Worm (Caenorhabditis elegans) whole organism, young adult: Measurements from ENCODE around the gene rnp-7.

Source experiments
- F49E8.2 ChIP-seq: sonication (generic microtip); optimal IDR thresholded peaks from 3 replicates; lab custom pipeline; 2017; ENCODE audit warnings: missing genetic modification characterization, mild to moderate bottlenecking, missing compliant biosample characterization, antibody characterized with exemption, moderate library complexity; ENCODE audit not compliant: insufficient read depth
- ama-1 ChIP-seq, 3 experiments: fragments of 150-350 bp in 1 of 3; sonication (generic microtip) in 2 of 3; optimal IDR thresholded peaks; 2 replicates each; lab custom pipeline; 2014 to 2018; ENCODE audit warnings: missing biosample characterization in 2 of 3, missing genetic modification characterization in 2 of 3, missing genetic modification reagents in 2 of 3
- efl-1 ChIP-seq: fragments of 150-350 bp; optimal IDR thresholded peaks from 2 replicates; lab custom pipeline; 2014; ENCODE audit warnings: missing biosample characterization, missing genetic modification reagents, missing genetic modification characterization
- ets-4 ChIP-seq: fragments of 200-800 bp; sonication (Bioruptor generic); optimal IDR thresholded peaks from 2 replicates; lab custom pipeline; 2018; ENCODE audit warnings: mild to moderate bottlenecking, missing genetic modification characterization, missing compliant biosample characterization
- fkh-3 ChIP-seq: sonication (generic microtip); optimal IDR thresholded peaks from 2 replicates; lab custom pipeline; 2016; ENCODE audit warnings: mild to moderate bottlenecking, missing genetic modification characterization, missing compliant biosample characterization
- gei-17 ChIP-seq: fragments of 200-800 bp; sonication (Bioruptor generic); optimal IDR thresholded peaks from 2 replicates; lab custom pipeline; 2018; ENCODE audit warnings: mild to moderate bottlenecking, missing genetic modification characterization, missing compliant biosample characterization
- tbx-9 ChIP-seq: sonication (generic microtip); optimal IDR thresholded peaks from 2 replicates; lab custom pipeline; 2016; ENCODE audit warnings: borderline replicate concordance, missing genetic modification characterization, inconsistent platforms, missing compliant biosample characterization
- ztf-18 ChIP-seq: sonication (generic microtip); optimal IDR thresholded peaks from 2 replicates; lab custom pipeline; 2016; ENCODE audit warnings: missing genotype, mild to moderate bottlenecking, missing genetic modification characterization, missing compliant biosample characterization

DNA sequence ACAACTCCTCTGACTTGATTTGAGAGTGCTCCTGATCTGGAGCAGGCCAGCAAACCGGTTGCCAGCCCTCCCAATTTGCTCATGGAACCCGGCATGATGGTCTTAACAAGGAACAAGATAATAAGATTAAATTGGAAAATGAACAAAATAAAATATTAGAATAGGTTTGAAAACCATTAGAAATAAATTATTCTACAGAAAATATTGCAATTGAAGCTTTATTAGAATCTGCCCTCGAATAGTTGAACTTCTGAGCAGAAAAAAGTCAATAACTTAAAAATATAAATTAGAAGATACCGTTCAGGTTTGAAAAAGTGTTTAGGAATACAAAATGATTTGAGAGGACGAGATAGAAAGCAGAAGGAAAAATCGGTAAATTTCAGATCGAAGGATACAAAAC, 2.2 kb downstream of the rnp-7 start, which contains the start of gene nuo-4:
- TF ChIP-seq ama-1 (optimal IDR thresholded peaks at IDR 0.05; lab: Kevin White, UChicago) (no peak), ama-1 (GFP tag; optimal IDR thresholded peaks at IDR 0.05; lab: Kevin White, UChicago) (no peak), fkh-3 (tag; lab: Kevin White, UChicago) (no peak), ets-4 (GFP tag; lab: Kevin White, UChicago) (no peak), F49E8.2 (tag; lab: Kevin White, UChicago) (no peak), tbx-9 (no peak), gei-17 (GFP tag; lab: Kevin White, UChicago) (no peak), ztf-18 (no peak), efl-1 (no peak)
